Worm (Caenorhabditis elegans): ENCODE data around the gene R08D7.7.

- TF ChIP-seq cog-1 (tag; optimal IDR thresholded peaks at IDR 0.05): no peak
- TF ChIP-seq ref-1 (GFP tag; conservative IDR thresholded peaks at IDR 0.05): no peak
- TF ChIP-seq med-1 (GFP tag; optimal IDR thresholded peaks at IDR 0.05; ENCODE audit: insufficient read depth): no peak
These were observed 16.7 kb upstream of the R08D7.7 start for ce11 chrIII:8973163-8973562.

All from whole organism, midembryonic.